Worm (Caenorhabditis elegans) whole organism, mixed stage, embryonic: ENCODE measurements around the gene W09G10.9.
"Not testable (repeated sequence)": the region's sequence is repeated elsewhere in the genome, so short reads cannot be mapped to it uniquely, and the experiment has no call there.

Experiments
- M03D4.4 ChIP-seq: sonication (generic microtip); optimal IDR thresholded peaks from 2 replicates; lab custom pipeline; 2017; ENCODE audit warnings: mild to moderate bottlenecking, missing genetic modification characterization, missing compliant biosample characterization
- blmp-1 ChIP-seq: fragments of 150-350 bp; optimal IDR thresholded peaks from 2 replicates; lab custom pipeline; 2014; ENCODE audit warnings: missing biosample characterization, missing genetic modification characterization
- ceh-43 ChIP-seq: fragments of 200-800 bp; sonication (Bioruptor generic); optimal IDR thresholded peaks from 2 replicates; lab custom pipeline; 2018; ENCODE audit warnings: mild to moderate bottlenecking, missing genetic modification characterization, moderate library complexity, missing compliant biosample characterization
- ceh-83 ChIP-seq: fragments of 200-800 bp; sonication (Bioruptor generic); optimal IDR thresholded peaks from 2 replicates; lab custom pipeline; 2018; ENCODE audit warnings: mild to moderate bottlenecking, missing genetic modification characterization, missing compliant biosample characterization
- ces-1 ChIP-seq: fragments of 150-350 bp; optimal IDR thresholded peaks from 2 replicates; lab custom pipeline; 2014; ENCODE audit warnings: missing biosample characterization, missing genetic modification reagents, missing genetic modification characterization
- cnd-1 ChIP-seq: fragments of 200-800 bp; sonication (Bioruptor generic); optimal IDR thresholded peaks from 2 replicates; lab custom pipeline; 2018; ENCODE audit warnings: mild to moderate bottlenecking, missing genetic modification characterization, missing compliant biosample characterization
- drap-1 ChIP-seq: fragments of 200-800 bp; sonication (Bioruptor generic); optimal IDR thresholded peaks from 3 replicates; lab custom pipeline; 2018; ENCODE audit warnings: mild to moderate bottlenecking, missing genetic modification characterization, missing compliant biosample characterization
- elt-1 ChIP-seq: sonication (generic microtip); optimal IDR thresholded peaks from 2 replicates; lab custom pipeline; 2017; ENCODE audit warnings: missing genetic modification characterization, mild to moderate bottlenecking, missing compliant biosample characterization, antibody characterized with exemption, moderate library complexity, borderline replicate concordance; ENCODE audit not compliant: insufficient read depth
- elt-3 ChIP-seq: fragments of 150-350 bp; optimal IDR thresholded peaks from 2 replicates; lab custom pipeline; 2014; ENCODE audit warnings: missing biosample characterization, missing genetic modification characterization
- flh-1 ChIP-seq: fragments of 200-800 bp; sonication (Bioruptor generic); optimal IDR thresholded peaks from 2 replicates; lab custom pipeline; 2018; ENCODE audit warnings: mild to moderate bottlenecking, missing genetic modification characterization, moderate library complexity, missing compliant biosample characterization
- ham-2 ChIP-seq: fragments of 200-800 bp; sonication (Bioruptor generic); optimal IDR thresholded peaks from 2 replicates; lab custom pipeline; 2018; ENCODE audit warnings: mild to moderate bottlenecking, missing genetic modification characterization, missing compliant biosample characterization
- hlh-1 ChIP-seq: fragments of 150-350 bp; optimal IDR thresholded peaks from 2 replicates; lab custom pipeline; 2014; ENCODE audit warnings: missing biosample characterization, missing genetic modification reagents, missing genetic modification characterization
- lin-13 ChIP-seq: fragments of 150-350 bp; optimal IDR thresholded peaks from 2 replicates; lab custom pipeline; 2014; ENCODE audit warnings: missing biosample characterization, missing genetic modification characterization
- lin-32 ChIP-seq: fragments of 200-800 bp; sonication (Bioruptor generic); optimal IDR thresholded peaks from 2 replicates; lab custom pipeline; 2018; ENCODE audit warnings: mild to moderate bottlenecking, missing genetic modification characterization, missing compliant biosample characterization
- lsy-2 ChIP-seq: fragments of 150-350 bp; optimal IDR thresholded peaks from 2 replicates; lab custom pipeline; 2014; ENCODE audit warnings: missing biosample characterization, missing genetic modification characterization
- mep-1 ChIP-seq: fragments of 150-350 bp; optimal IDR thresholded peaks from 2 replicates; lab custom pipeline; 2017; ENCODE audit warnings: missing biosample characterization, missing genetic modification reagents, missing genetic modification characterization, inconsistent platforms
- mls-2 ChIP-seq: sonication (generic microtip); optimal IDR thresholded peaks from 2 replicates; lab custom pipeline; 2016; ENCODE audit warnings: mild to moderate bottlenecking, missing genetic modification characterization, moderate library complexity, missing compliant biosample characterization
- nhr-12 ChIP-seq: fragments of 150-350 bp; optimal IDR thresholded peaks from 2 replicates; lab custom pipeline; 2014; ENCODE audit warnings: missing biosample characterization, missing genetic modification characterization
- nhr-237 ChIP-seq: fragments of 150-350 bp; optimal IDR thresholded peaks from 2 replicates; lab custom pipeline; 2014; ENCODE audit warnings: missing biosample characterization, missing genetic modification characterization
- nhr-28 ChIP-seq: fragments of 150-350 bp; optimal IDR thresholded peaks from 2 replicates; lab custom pipeline; 2014; ENCODE audit warnings: missing biosample characterization, missing genetic modification characterization
- nhr-76 ChIP-seq: sonication (generic microtip); optimal IDR thresholded peaks from 2 replicates; lab custom pipeline; 2017; ENCODE audit warnings: missing biosample characterization, missing genetic modification characterization
- pha-4 ChIP-seq: fragments of 150-350 bp; optimal IDR thresholded peaks from 2 replicates; lab custom pipeline; 2018; ENCODE audit warnings: missing biosample characterization, missing genetic modification reagents, missing genetic modification characterization
- sem-2 ChIP-seq: fragments of 200-800 bp; sonication (Bioruptor generic); optimal IDR thresholded peaks from 2 replicates; lab custom pipeline; 2018; ENCODE audit warnings: mild to moderate bottlenecking, missing genetic modification characterization, missing compliant biosample characterization
- snpc-4 ChIP-seq: fragments of 150-350 bp; optimal IDR thresholded peaks from 2 replicates; lab custom pipeline; 2014; ENCODE audit warnings: missing biosample characterization, missing genetic modification characterization
- sptf-1 ChIP-seq: sonication (generic microtip); optimal IDR thresholded peaks from 2 replicates; lab custom pipeline; 2017; ENCODE audit warnings: mild to moderate bottlenecking, missing genetic modification characterization, moderate library complexity, missing compliant biosample characterization
- tbx-8 ChIP-seq: fragments of 200-800 bp; sonication (Bioruptor generic); optimal IDR thresholded peaks from 2 replicates; lab custom pipeline; 2018; ENCODE audit warnings: mild to moderate bottlenecking, missing genetic modification characterization, moderate library complexity, missing compliant biosample characterization
- unc-120 ChIP-seq: sonication (generic microtip); optimal IDR thresholded peaks from 2 replicates; lab custom pipeline; 2017; ENCODE audit warnings: missing genetic modification characterization, missing compliant biosample characterization; ENCODE audit not compliant: poor library complexity, severe bottlenecking
- unc-62 ChIP-seq: fragments of 150-350 bp; optimal IDR thresholded peaks from 2 replicates; lab custom pipeline; 2014; ENCODE audit warnings: missing biosample characterization, missing genetic modification reagents, missing genetic modification characterization
- zip-8 ChIP-seq: fragments of 150-350 bp; optimal IDR thresholded peaks from 2 replicates; lab custom pipeline; 2014; ENCODE audit warnings: missing biosample characterization, missing genetic modification characterization
- ztf-11 ChIP-seq: fragments of 150-350 bp; optimal IDR thresholded peaks from 2 replicates; lab custom pipeline; 2014; ENCODE audit warnings: missing biosample characterization, missing genetic modification characterization

The W09G10.9 gene

ce11 chrII:3490797-3491196 is 30.8 kb upstream of the W09G10.9 start, which contains the start of gene fbxb-112:
fbxb-112 (plus strand) TSS chrII:3491097.
- TF ChIP-seq elt-3, nhr-28, nhr-237 (tag; lab: Kevin White, UChicago): not testable (repeated sequence)

ce11 chrII:3499386-3499785 is 22.2 kb upstream of the W09G10.9 start, which contains the start of gene Y49F6B.9:
Y49F6B.9 (minus strand) TSS chrII:3499387.
- TF ChIP-seq elt-3 (tag; lab: Kevin White, UChicago) (no peak), sem-2 (GFP tag; lab: Kevin White, UChicago) (no peak), drap-1 (no peak), nhr-237 (tag; lab: Kevin White, UChicago) (no peak), mls-2 (no peak), unc-120 (tag; lab: Kevin White, UChicago) (no peak), ztf-11 (tag; lab: Kevin White, UChicago) (no peak), lin-32 (GFP tag; lab: Kevin White, UChicago) (no peak), elt-1 (tag; lab: Kevin White, UChicago) (no peak), flh-1 (GFP tag; lab: Kevin White, UChicago) (no peak), nhr-28 (tag; lab: Kevin White, UChicago) (no peak), nhr-12 (no peak), ceh-83 (GFP tag; lab: Kevin White, UChicago) (no peak), nhr-76 (tag; lab: Kevin White, UChicago) (no peak)
- TF ChIP-seq, all 35 proteins: peak for 0

ce11 chrII:3500373-3500772 is 21.2 kb upstream of the W09G10.9 start:
- TF ChIP-seq mep-1 = no peak
- TF ChIP-seq cnd-1 (tag; lab: Kevin White, UChicago) = no peak
- TF ChIP-seq nhr-76 (tag; lab: Kevin White, UChicago) = no peak
- TF ChIP-seq elt-3 (tag; lab: Kevin White, UChicago) = no peak
- TF ChIP-seq unc-62 = no peak
- no peak for TF ChIP-seq M03D4.4 (tag; lab: Kevin White, UChicago)
- no peak for TF ChIP-seq nhr-237 (tag; lab: Kevin White, UChicago)
- TF ChIP-seq hlh-1 (tag; lab: Kevin White, UChicago) = no peak
- TF ChIP-seq drap-1 = no peak
- no peak for TF ChIP-seq sem-2 (GFP tag; lab: Kevin White, UChicago)
- no peak for TF ChIP-seq ceh-83 (GFP tag; lab: Kevin White, UChicago)
- TF ChIP-seq sptf-1 (tag; lab: Kevin White, UChicago) = no peak
- no peak for TF ChIP-seq pha-4 (tag; lab: Kevin White, UChicago)
- no peak for TF ChIP-seq ham-2 (GFP tag; lab: Kevin White, UChicago)
- TF ChIP-seq lin-32 (GFP tag; lab: Kevin White, UChicago) = no peak

ce11 chrII:3502011-3502410 is 19.6 kb upstream of the W09G10.9 start:
- TF ChIP-seq hlh-1 (tag; lab: Kevin White, UChicago) (no peak), nhr-237 (tag; lab: Kevin White, UChicago) (no peak), ces-1 (GFP tag; lab: Kevin White, UChicago) (no peak), nhr-76 (tag; lab: Kevin White, UChicago) (no peak), sem-2 (GFP tag; lab: Kevin White, UChicago) (no peak), tbx-8 (GFP tag; lab: Kevin White, UChicago) (no peak), nhr-28 (tag; lab: Kevin White, UChicago) (no peak), ceh-43 (no peak), elt-3 (tag; lab: Kevin White, UChicago) (no peak), snpc-4 (tag; lab: Kevin White, UChicago) (no peak), cnd-1 (tag; lab: Kevin White, UChicago) (no peak), zip-8 (tag; lab: Kevin White, UChicago) (no peak), blmp-1 (tag; lab: Kevin White, UChicago) (no peak), lsy-2 (tag; lab: Kevin White, UChicago) (no peak), pha-4 (tag; lab: Kevin White, UChicago) (no peak), ham-2 (GFP tag; lab: Kevin White, UChicago) (no peak), M03D4.4 (tag; lab: Kevin White, UChicago) (no peak), drap-1 (no peak), lin-13 (tag; lab: Kevin White, UChicago) (no peak)
